Worm (Caenorhabditis elegans) whole organism, L2 larva: ENCODE data around the gene rap-2.

ENCODE experiments used
- C34F6.9 ChIP-seq: fragments of 150-350 bp; optimal IDR thresholded peaks from 2 replicates; lab custom pipeline; 2014; ENCODE audit warnings: missing biosample characterization, missing genetic modification characterization
- F13H6.1 ChIP-seq: sonication (generic microtip); optimal IDR thresholded peaks from 2 replicates; lab custom pipeline; 2016; ENCODE audit warnings: missing genetic modification characterization, missing compliant biosample characterization
- R02D3.7 ChIP-seq: fragments of 150-350 bp; optimal IDR thresholded peaks from 2 replicates; lab custom pipeline; 2014; ENCODE audit warnings: missing biosample characterization, missing genetic modification characterization
- Y55F3AM.14 ChIP-seq: fragments of 200-800 bp; sonication (Bioruptor generic); optimal IDR thresholded peaks from 2 replicates; lab custom pipeline; 2018; ENCODE audit warnings: mild to moderate bottlenecking, missing genetic modification characterization, missing compliant biosample characterization
- alr-1 ChIP-seq: fragments of 150-350 bp; optimal IDR thresholded peaks from 2 replicates; lab custom pipeline; 2014; ENCODE audit warnings: missing biosample characterization, missing genetic modification characterization
- aly-2 ChIP-seq: fragments of 150-350 bp; optimal IDR thresholded peaks from 2 replicates; lab custom pipeline; 2014; ENCODE audit warnings: missing biosample characterization, missing genetic modification characterization
- ama-1 ChIP-seq: fragments of 150-350 bp; optimal IDR thresholded peaks from 2 replicates; lab custom pipeline; 2018; ENCODE audit warnings: inconsistent platforms
- ceh-82 ChIP-seq: fragments of 150-350 bp; optimal IDR thresholded peaks from 2 replicates; lab custom pipeline; 2014; ENCODE audit warnings: missing biosample characterization, missing genetic modification characterization
- crh-2 ChIP-seq: sonication (generic microtip); optimal IDR thresholded peaks from 2 replicates; lab custom pipeline; 2017; ENCODE audit warnings: missing biosample characterization, missing genetic modification characterization
- egl-27 ChIP-seq: sonication (generic microtip); optimal IDR thresholded peaks from 3 replicates; lab custom pipeline; 2017; ENCODE audit warnings: missing biosample characterization, missing genetic modification reagents, missing genetic modification characterization
- elt-1 ChIP-seq: fragments of 150-350 bp; optimal IDR thresholded peaks from 2 replicates; lab custom pipeline; 2014; ENCODE audit warnings: missing biosample characterization, missing genetic modification characterization
- elt-3 ChIP-seq: sonication (generic microtip); optimal IDR thresholded peaks from 2 replicates; lab custom pipeline; 2017; ENCODE audit warnings: missing biosample characterization, missing genetic modification characterization
- fos-1 ChIP-seq: fragments of 150-350 bp; optimal IDR thresholded peaks from 2 replicates; lab custom pipeline; 2014; ENCODE audit warnings: missing biosample characterization, missing genetic modification characterization
- gmeb-1 ChIP-seq: fragments of 150-350 bp; optimal IDR thresholded peaks from 2 replicates; lab custom pipeline; 2014; ENCODE audit warnings: missing biosample characterization, missing genetic modification characterization
- lin-11 ChIP-seq: fragments of 150-350 bp; sonication (generic microtip); optimal IDR thresholded peaks from 2 replicates; lab custom pipeline; 2014; ENCODE audit warnings: missing biosample characterization, missing genetic modification characterization, inconsistent platforms, mixed read lengths
- lin-39 ChIP-seq: fragments of 150-350 bp; optimal IDR thresholded peaks from 2 replicates; lab custom pipeline; 2014; ENCODE audit warnings: missing biosample characterization, missing genetic modification reagents, missing genetic modification characterization
- mab-5 ChIP-seq: fragments of 150-350 bp; optimal IDR thresholded peaks from 2 replicates; lab custom pipeline; 2014; ENCODE audit warnings: missing biosample characterization, missing genetic modification characterization
- mbf-1 ChIP-seq: sonication (generic microtip); optimal IDR thresholded peaks from 2 replicates; lab custom pipeline; 2017; ENCODE audit warnings: missing biosample characterization, missing genetic modification characterization
- mdl-1 ChIP-seq, 2 experiments: fragments of 150-350 bp in 1 of 2; sonication (generic microtip) in 1 of 2; optimal IDR thresholded peaks; 2 replicates each; lab custom pipeline; 2017; ENCODE audit warnings: missing biosample characterization in 2 of 2, missing genetic modification characterization in 2 of 2
- nhr-10 ChIP-seq: sonication (generic microtip); optimal IDR thresholded peaks from 2 replicates; lab custom pipeline; 2017; ENCODE audit warnings: missing biosample characterization, missing genetic modification characterization
- nhr-11 ChIP-seq: fragments of 150-350 bp; optimal IDR thresholded peaks from 2 replicates; lab custom pipeline; 2014; ENCODE audit warnings: missing biosample characterization, missing genetic modification characterization
- nhr-12 ChIP-seq: fragments of 150-350 bp; optimal IDR thresholded peaks from 2 replicates; lab custom pipeline; 2014; ENCODE audit warnings: missing biosample characterization, missing genetic modification characterization
- nhr-129 ChIP-seq: fragments of 150-350 bp; optimal IDR thresholded peaks from 2 replicates; lab custom pipeline; 2014; ENCODE audit warnings: missing biosample characterization, missing genetic modification characterization
- nhr-21 ChIP-seq: fragments of 150-350 bp; optimal IDR thresholded peaks from 2 replicates; lab custom pipeline; 2014; ENCODE audit warnings: missing biosample characterization, missing genetic modification characterization
- nhr-237 ChIP-seq: fragments of 150-350 bp; optimal IDR thresholded peaks from 2 replicates; lab custom pipeline; 2014; ENCODE audit warnings: missing biosample characterization, missing genetic modification characterization
- nhr-25 ChIP-seq: fragments of 150-350 bp; sonication (generic microtip); optimal IDR thresholded peaks from 3 replicates; lab custom pipeline; 2014; ENCODE audit warnings: missing biosample characterization, missing genetic modification characterization
- nhr-6 ChIP-seq: fragments of 150-350 bp; optimal IDR thresholded peaks from 2 replicates; lab custom pipeline; 2014; ENCODE audit warnings: missing biosample characterization, missing genetic modification characterization
- peb-1 ChIP-seq: fragments of 150-350 bp; optimal IDR thresholded peaks from 2 replicates; lab custom pipeline; 2014; ENCODE audit warnings: missing biosample characterization, missing genetic modification characterization
- sem-4 ChIP-seq: fragments of 150-350 bp; optimal IDR thresholded peaks from 2 replicates; lab custom pipeline; 2014; ENCODE audit warnings: missing biosample characterization, missing genetic modification reagents, missing genetic modification characterization
- skn-1 ChIP-seq: sonication (generic microtip); optimal IDR thresholded peaks from 2 replicates; lab custom pipeline; 2017; ENCODE audit warnings: missing biosample characterization, missing genetic modification characterization
- sma-3 ChIP-seq: sonication (generic microtip); optimal IDR thresholded peaks from 2 replicates; lab custom pipeline; 2016; ENCODE audit warnings: missing genetic modification reagents, missing genetic modification characterization, missing compliant biosample characterization
- sma-9 ChIP-seq, 2 experiments: fragments of 150-350 bp in 1 of 2; sonication (generic microtip) in 1 of 2; optimal IDR thresholded peaks; 2 replicates each; lab custom pipeline; 2014 to 2016; ENCODE audit warnings: missing genetic modification characterization in 2 of 2, mild to moderate bottlenecking in 1 of 2, missing biosample characterization in 1 of 2, missing compliant biosample characterization in 1 of 2, missing genetic modification reagents in 1 of 2, moderate library complexity in 1 of 2
- snpc-4 ChIP-seq: fragments of 150-350 bp; optimal IDR thresholded peaks from 2 replicates; lab custom pipeline; 2014; ENCODE audit warnings: missing biosample characterization, missing genetic modification characterization
- unc-39 ChIP-seq: fragments of 150-350 bp; optimal IDR thresholded peaks from 2 replicates; lab custom pipeline; 2014; ENCODE audit warnings: missing biosample characterization, missing genetic modification characterization
- unc-55 ChIP-seq: fragments of 150-350 bp; sonication (generic microtip); optimal IDR thresholded peaks from 3 replicates; lab custom pipeline; 2014; ENCODE audit warnings: missing biosample characterization, missing genetic modification reagents, missing genetic modification characterization
- zag-1 ChIP-seq: fragments of 150-350 bp; optimal IDR thresholded peaks from 2 replicates; lab custom pipeline; 2014; ENCODE audit warnings: missing biosample characterization, missing genetic modification characterization
- ztf-11 ChIP-seq: sonication (generic microtip); optimal IDR thresholded peaks from 2 replicates; lab custom pipeline; 2017; ENCODE audit warnings: missing biosample characterization, missing genetic modification characterization
- ztf-4 ChIP-seq: fragments of 150-350 bp; optimal IDR thresholded peaks from 2 replicates; lab custom pipeline; 2014; ENCODE audit warnings: missing biosample characterization, missing genetic modification characterization

Gene rap-2

DNA sequence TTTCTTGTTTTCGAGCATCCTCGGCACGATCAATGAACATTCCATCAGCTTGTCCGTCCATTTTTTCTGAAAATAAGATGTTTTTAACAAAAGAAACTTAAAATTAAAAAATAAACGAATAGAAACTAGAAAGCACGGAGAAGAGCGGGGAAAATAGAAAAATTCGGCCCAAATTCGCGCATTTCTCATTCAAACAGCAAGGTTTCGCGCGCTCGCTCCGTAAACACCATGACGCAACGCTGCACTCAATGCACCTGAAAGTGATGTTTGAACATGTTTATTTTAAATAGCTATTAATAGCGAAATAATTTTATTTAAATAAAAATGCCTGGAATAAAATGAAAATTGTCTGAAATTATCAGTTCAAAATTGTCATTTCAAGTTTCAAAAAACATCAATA lies 4.4 kb downstream of the rap-2 start, which contains the start of the genes mcm-3 and C25D7.15:
Gene mcm-3 (minus strand): TSS at position 66 of the 400 bp plus-strand sequence.
Gene C25D7.15 (plus strand): TSS at position 275 of the 400 bp plus-strand sequence.
- TF ChIP-seq nhr-129 (tag; lab: Kevin White, UChicago) (peak; percentile 36), C34F6.9 (peak; percentile 39), gmeb-1 (tag; lab: Kevin White, UChicago) (peak; percentile 75), lin-39 (tag; lab: Kevin White, UChicago) (no peak)

DNA sequence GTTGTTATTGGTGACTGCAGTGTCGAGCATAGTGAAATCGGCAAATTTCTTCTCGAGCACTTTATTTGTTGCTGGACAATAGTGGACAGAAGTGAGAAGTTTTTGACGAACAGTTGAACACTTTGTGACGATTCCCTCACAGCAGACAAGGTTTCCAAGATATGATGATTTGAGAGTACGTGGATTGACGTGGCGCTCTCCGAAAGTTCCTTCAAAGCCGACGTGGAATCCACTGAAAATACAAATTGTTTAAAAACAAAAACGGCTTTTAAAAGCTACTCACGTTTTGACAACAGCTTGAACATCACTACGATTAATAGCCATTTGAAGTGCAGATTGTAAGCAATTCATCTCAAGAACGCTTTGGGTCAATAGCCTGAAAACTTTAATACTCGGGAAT lies 4.9 kb downstream of the rap-2 start:
- no peak for TF ChIP-seq egl-27
- TF ChIP-seq alr-1 (tag; lab: Kevin White, UChicago), result no peak
- TF ChIP-seq R02D3.7 (tag; lab: Kevin White, UChicago), result no peak
- TF ChIP-seq unc-55 (GFP tag; lab: Kevin White, UChicago), result no peak
- TF ChIP-seq peb-1 (tag; lab: Kevin White, UChicago), result no peak
- TF ChIP-seq snpc-4, result no peak
- no peak for TF ChIP-seq fos-1 (tag; lab: Kevin White, UChicago)
- no peak for TF ChIP-seq nhr-25 (tag; lab: Kevin White, UChicago)
- TF ChIP-seq elt-3 (tag; lab: Kevin White, UChicago), result no peak
- TF ChIP-seq ztf-11 (tag; lab: Kevin White, UChicago), result no peak

DNA sequence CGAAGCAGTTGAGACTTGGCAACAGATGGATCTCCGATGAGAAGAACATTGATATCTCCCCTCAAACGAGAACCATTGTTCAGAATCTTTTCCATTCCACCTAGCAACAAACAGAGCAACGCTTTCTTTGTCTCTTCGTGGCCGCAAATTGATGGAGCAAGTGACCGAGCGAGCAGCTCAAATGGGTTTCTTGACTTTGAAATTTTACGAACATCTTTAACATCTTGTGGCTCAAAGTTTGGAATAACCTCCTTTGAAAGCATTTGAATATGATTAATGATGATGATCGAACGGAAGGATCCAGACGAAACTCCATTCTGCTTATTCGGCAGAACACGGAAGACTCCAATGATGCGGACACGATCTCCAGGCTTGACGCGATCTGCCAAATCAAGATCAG lies 5.5 kb downstream of the rap-2 start:
- TF ChIP-seq aly-2 (tag; lab: Kevin White, UChicago) (no peak), ztf-4 (tag; lab: Kevin White, UChicago) (no peak), mbf-1 (tag; lab: Kevin White, UChicago) (no peak), nhr-21 (tag; lab: Kevin White, UChicago) (no peak), nhr-129 (tag; lab: Kevin White, UChicago) (no peak), lin-39 (tag; lab: Kevin White, UChicago) (no peak), unc-55 (GFP tag; lab: Kevin White, UChicago) (no peak), nhr-25 (tag; lab: Kevin White, UChicago) (no peak), nhr-6 (tag; lab: Kevin White, UChicago) (no peak), alr-1 (tag; lab: Kevin White, UChicago) (no peak), sma-3 (GFP tag; lab: Kevin White, UChicago) (no peak), Y55F3AM.14 (GFP tag; lab: Kevin White, UChicago) (no peak), ceh-82 (no peak), C34F6.9 (no peak), fos-1 (tag; lab: Kevin White, UChicago) (no peak)

DNA sequence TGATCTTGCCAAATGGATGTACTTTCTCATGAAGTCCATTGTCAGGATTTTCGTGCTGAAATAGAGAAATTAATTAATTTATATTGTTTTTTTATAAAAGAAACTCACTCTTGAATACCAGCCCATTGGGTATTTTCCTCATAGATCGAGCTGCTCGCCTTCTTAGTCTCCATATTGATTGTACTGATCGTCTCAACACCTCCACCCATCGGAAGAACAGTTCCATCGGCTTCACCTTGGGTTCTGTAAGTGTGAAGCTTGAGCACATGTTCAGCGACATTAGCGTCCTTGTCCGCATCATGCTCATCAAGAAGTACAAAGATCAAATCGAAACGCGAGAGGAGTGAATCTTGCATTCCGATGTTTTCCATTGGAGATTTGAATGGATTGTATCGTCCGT lies 6.2 kb downstream of the rap-2 start:
- TF ChIP-seq unc-55 (GFP tag; lab: Kevin White, UChicago), result no peak

DNA sequence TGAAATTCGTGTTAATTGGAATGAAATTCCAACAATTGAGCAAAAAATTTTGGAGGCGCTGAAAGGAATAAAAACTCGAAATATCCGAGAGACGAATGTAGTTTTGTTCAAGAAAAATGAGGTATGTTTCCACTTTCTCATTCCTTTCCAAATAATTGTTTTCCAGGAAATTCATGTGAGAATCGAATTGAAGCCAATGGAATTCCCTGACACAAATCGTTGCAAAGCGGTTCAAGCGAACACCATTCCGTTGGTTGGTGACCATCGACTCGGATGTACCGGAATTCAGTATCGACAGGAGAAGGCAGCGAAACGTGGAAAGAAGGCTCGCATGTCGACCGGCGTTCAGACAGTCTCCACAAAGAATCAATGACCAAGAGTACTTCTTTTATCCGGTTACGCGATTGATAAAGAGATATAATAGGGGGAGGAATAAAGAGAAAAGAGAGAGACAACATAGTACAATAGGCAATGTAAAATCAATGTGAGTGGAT lies 7.5 kb downstream of the rap-2 start:
- no peak for TF ChIP-seq nhr-11 (tag; lab: Kevin White, UChicago)
- TF ChIP-seq F13H6.1, result no peak
- no peak for TF ChIP-seq ztf-11 (tag; lab: Kevin White, UChicago)
- TF ChIP-seq ama-1, result no peak
- no peak for TF ChIP-seq zag-1 (tag; lab: Kevin White, UChicago)
- no peak for TF ChIP-seq C34F6.9
- no peak for TF ChIP-seq peb-1 (tag; lab: Kevin White, UChicago)
- TF ChIP-seq R02D3.7 (tag; lab: Kevin White, UChicago), result no peak
- TF ChIP-seq crh-2 (tag; lab: Kevin White, UChicago), result no peak
- no peak for TF ChIP-seq nhr-10 (tag; lab: Kevin White, UChicago)
- no peak for TF ChIP-seq unc-39 (tag; lab: Kevin White, UChicago)
- TF ChIP-seq nhr-12 (tag; lab: Kevin White, UChicago), result no peak
- TF ChIP-seq aly-2 (tag; lab: Kevin White, UChicago), result no peak
- no peak for TF ChIP-seq elt-3 (tag; lab: Kevin White, UChicago)
- no peak for TF ChIP-seq unc-55 (GFP tag; lab: Kevin White, UChicago)
- no peak for TF ChIP-seq mab-5 (tag; lab: Kevin White, UChicago)
- no peak for TF ChIP-seq elt-1 (tag; lab: Kevin White, UChicago)

DNA sequence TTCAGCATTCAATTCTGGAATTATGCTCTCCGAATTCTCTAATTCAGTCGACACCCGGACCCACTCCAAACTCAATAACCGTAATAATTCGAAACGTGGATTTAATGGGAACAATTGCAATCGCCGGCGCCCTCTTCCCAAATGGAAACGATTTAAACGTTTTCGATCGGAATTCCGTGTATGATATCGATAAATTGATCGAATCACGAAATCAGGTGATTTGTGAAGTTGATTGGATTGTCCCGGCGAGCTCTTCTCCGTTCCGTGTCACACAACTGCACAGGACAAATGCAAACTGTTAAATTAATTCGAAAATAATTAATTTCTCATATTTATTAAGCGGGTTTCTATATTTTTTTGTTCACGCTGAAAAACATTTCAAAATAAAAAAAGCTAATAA lies 8.0 kb downstream of the rap-2 start, which contains the start of gene C25D7.16:
Gene C25D7.16 (plus strand): TSS at position 301 of the 400 bp plus-strand sequence.
- TF ChIP-seq lin-11 (no peak), skn-1 (tag; lab: Kevin White, UChicago) (no peak), ceh-82 (no peak), peb-1 (tag; lab: Kevin White, UChicago) (no peak), fos-1 (tag; lab: Kevin White, UChicago) (no peak), nhr-237 (no peak), nhr-6 (tag; lab: Kevin White, UChicago) (no peak), nhr-10 (tag; lab: Kevin White, UChicago) (no peak), mdl-1 (tag; optimal IDR thresholded peaks at IDR 0.05; lab: Kevin White, UChicago) (no peak), mbf-1 (tag; lab: Kevin White, UChicago) (no peak), snpc-4 (no peak), nhr-21 (tag; lab: Kevin White, UChicago) (no peak), elt-1 (tag; lab: Kevin White, UChicago) (no peak), sem-4 (tag; lab: Kevin White, UChicago) (no peak), sma-9 (GFP tag; optimal IDR thresholded peaks at IDR 0.05; lab: Kevin White, UChicago) (no peak), sma-9 (tag; optimal IDR thresholded peaks at IDR 0.05; lab: Kevin White, UChicago) (no peak)
